Worm (Caenorhabditis elegans) whole organism, L2 larva: Measurements from ENCODE around the gene C26B9.7.

Experiments used
- C34F6.9 ChIP-seq: fragments of 150-350 bp; optimal IDR thresholded peaks from 2 replicates; lab custom pipeline; 2014; ENCODE audit warnings: missing biosample characterization, missing genetic modification characterization
- F13H6.1 ChIP-seq: sonication (generic microtip); optimal IDR thresholded peaks from 2 replicates; lab custom pipeline; 2016; ENCODE audit warnings: missing genetic modification characterization, missing compliant biosample characterization
- R02D3.7 ChIP-seq: fragments of 150-350 bp; optimal IDR thresholded peaks from 2 replicates; lab custom pipeline; 2014; ENCODE audit warnings: missing biosample characterization, missing genetic modification characterization
- Y55F3AM.14 ChIP-seq: fragments of 200-800 bp; sonication (Bioruptor generic); optimal IDR thresholded peaks from 2 replicates; lab custom pipeline; 2018; ENCODE audit warnings: mild to moderate bottlenecking, missing genetic modification characterization, missing compliant biosample characterization
- ZK546.5 ChIP-seq: sonication (generic microtip); optimal IDR thresholded peaks from 2 replicates; lab custom pipeline; 2017; ENCODE audit warnings: missing biosample characterization, missing genetic modification characterization
- alr-1 ChIP-seq: fragments of 150-350 bp; optimal IDR thresholded peaks from 2 replicates; lab custom pipeline; 2014; ENCODE audit warnings: missing biosample characterization, missing genetic modification characterization
- aly-2 ChIP-seq: fragments of 150-350 bp; optimal IDR thresholded peaks from 2 replicates; lab custom pipeline; 2014; ENCODE audit warnings: missing biosample characterization, missing genetic modification characterization
- ama-1 ChIP-seq: fragments of 150-350 bp; optimal IDR thresholded peaks from 2 replicates; lab custom pipeline; 2018; ENCODE audit warnings: inconsistent platforms
- blmp-1 ChIP-seq: sonication (generic microtip); optimal IDR thresholded peaks from 2 replicates; lab custom pipeline; 2017; ENCODE audit warnings: missing genetic modification characterization, mild to moderate bottlenecking, missing compliant biosample characterization, antibody characterized with exemption, moderate library complexity; ENCODE audit not compliant: insufficient read depth
- ceh-16 ChIP-seq: fragments of 150-350 bp; optimal IDR thresholded peaks from 2 replicates; lab custom pipeline; 2014; ENCODE audit warnings: missing biosample characterization, missing genetic modification characterization
- ceh-82 ChIP-seq: fragments of 150-350 bp; optimal IDR thresholded peaks from 2 replicates; lab custom pipeline; 2014; ENCODE audit warnings: missing biosample characterization, missing genetic modification characterization
- crh-2 ChIP-seq: sonication (generic microtip); optimal IDR thresholded peaks from 2 replicates; lab custom pipeline; 2017; ENCODE audit warnings: missing biosample characterization, missing genetic modification characterization
- dmd-4 ChIP-seq: sonication (generic microtip); optimal IDR thresholded peaks from 2 replicates; lab custom pipeline; 2017; ENCODE audit warnings: missing biosample characterization, missing genetic modification characterization
- egl-27 ChIP-seq: sonication (generic microtip); optimal IDR thresholded peaks from 3 replicates; lab custom pipeline; 2017; ENCODE audit warnings: missing biosample characterization, missing genetic modification reagents, missing genetic modification characterization
- elt-1 ChIP-seq: fragments of 150-350 bp; optimal IDR thresholded peaks from 2 replicates; lab custom pipeline; 2014; ENCODE audit warnings: missing biosample characterization, missing genetic modification characterization
- elt-3 ChIP-seq: sonication (generic microtip); optimal IDR thresholded peaks from 2 replicates; lab custom pipeline; 2017; ENCODE audit warnings: missing biosample characterization, missing genetic modification characterization
- gmeb-1 ChIP-seq: fragments of 150-350 bp; optimal IDR thresholded peaks from 2 replicates; lab custom pipeline; 2014; ENCODE audit warnings: missing biosample characterization, missing genetic modification characterization
- lin-11 ChIP-seq: fragments of 150-350 bp; sonication (generic microtip); optimal IDR thresholded peaks from 2 replicates; lab custom pipeline; 2014; ENCODE audit warnings: missing biosample characterization, missing genetic modification characterization, inconsistent platforms, mixed read lengths
- lin-39 ChIP-seq: fragments of 150-350 bp; optimal IDR thresholded peaks from 2 replicates; lab custom pipeline; 2014; ENCODE audit warnings: missing biosample characterization, missing genetic modification reagents, missing genetic modification characterization
- lsy-2 ChIP-seq, 2 experiments: fragments of 150-350 bp in 1 of 2; sonication (generic microtip) in 1 of 2; optimal IDR thresholded peaks; 2 replicates each; lab custom pipeline; 2014 to 2017; ENCODE audit warnings: missing biosample characterization in 2 of 2, missing genetic modification characterization in 2 of 2
- mab-5 ChIP-seq: fragments of 150-350 bp; optimal IDR thresholded peaks from 2 replicates; lab custom pipeline; 2014; ENCODE audit warnings: missing biosample characterization, missing genetic modification characterization
- mbf-1 ChIP-seq: sonication (generic microtip); optimal IDR thresholded peaks from 2 replicates; lab custom pipeline; 2017; ENCODE audit warnings: missing biosample characterization, missing genetic modification characterization
- mdl-1 ChIP-seq, 2 experiments: fragments of 150-350 bp in 1 of 2; sonication (generic microtip) in 1 of 2; optimal IDR thresholded peaks; 2 replicates each; lab custom pipeline; 2017; ENCODE audit warnings: missing biosample characterization in 2 of 2, missing genetic modification characterization in 2 of 2
- nhr-10 ChIP-seq: sonication (generic microtip); optimal IDR thresholded peaks from 2 replicates; lab custom pipeline; 2017; ENCODE audit warnings: missing biosample characterization, missing genetic modification characterization
- nhr-11 ChIP-seq: fragments of 150-350 bp; optimal IDR thresholded peaks from 2 replicates; lab custom pipeline; 2014; ENCODE audit warnings: missing biosample characterization, missing genetic modification characterization
- nhr-12 ChIP-seq: fragments of 150-350 bp; optimal IDR thresholded peaks from 2 replicates; lab custom pipeline; 2014; ENCODE audit warnings: missing biosample characterization, missing genetic modification characterization
- nhr-129 ChIP-seq: fragments of 150-350 bp; optimal IDR thresholded peaks from 2 replicates; lab custom pipeline; 2014; ENCODE audit warnings: missing biosample characterization, missing genetic modification characterization
- nhr-21 ChIP-seq: fragments of 150-350 bp; optimal IDR thresholded peaks from 2 replicates; lab custom pipeline; 2014; ENCODE audit warnings: missing biosample characterization, missing genetic modification characterization
- nhr-23 ChIP-seq: fragments of 150-350 bp; optimal IDR thresholded peaks from 2 replicates; lab custom pipeline; 2014; ENCODE audit warnings: missing biosample characterization, missing genetic modification reagents, missing genetic modification characterization
- nhr-237 ChIP-seq: fragments of 150-350 bp; optimal IDR thresholded peaks from 2 replicates; lab custom pipeline; 2014; ENCODE audit warnings: missing biosample characterization, missing genetic modification characterization
- nhr-25 ChIP-seq: fragments of 150-350 bp; sonication (generic microtip); optimal IDR thresholded peaks from 3 replicates; lab custom pipeline; 2014; ENCODE audit warnings: missing biosample characterization, missing genetic modification characterization
- nhr-77 ChIP-seq: fragments of 150-350 bp; optimal IDR thresholded peaks from 2 replicates; lab custom pipeline; 2014; ENCODE audit warnings: missing biosample characterization, missing genetic modification characterization
- peb-1 ChIP-seq: fragments of 150-350 bp; optimal IDR thresholded peaks from 2 replicates; lab custom pipeline; 2014; ENCODE audit warnings: missing biosample characterization, missing genetic modification characterization
- sem-4 ChIP-seq: fragments of 150-350 bp; optimal IDR thresholded peaks from 2 replicates; lab custom pipeline; 2014; ENCODE audit warnings: missing biosample characterization, missing genetic modification reagents, missing genetic modification characterization
- skn-1 ChIP-seq: sonication (generic microtip); optimal IDR thresholded peaks from 2 replicates; lab custom pipeline; 2017; ENCODE audit warnings: missing biosample characterization, missing genetic modification characterization
- sma-3 ChIP-seq: sonication (generic microtip); optimal IDR thresholded peaks from 2 replicates; lab custom pipeline; 2016; ENCODE audit warnings: missing genetic modification reagents, missing genetic modification characterization, missing compliant biosample characterization
- sma-9 ChIP-seq, 2 experiments: fragments of 150-350 bp in 1 of 2; sonication (generic microtip) in 1 of 2; optimal IDR thresholded peaks; 2 replicates each; lab custom pipeline; 2014 to 2016; ENCODE audit warnings: missing genetic modification characterization in 2 of 2, mild to moderate bottlenecking in 1 of 2, missing biosample characterization in 1 of 2, missing compliant biosample characterization in 1 of 2, missing genetic modification reagents in 1 of 2, moderate library complexity in 1 of 2
- snpc-4 ChIP-seq: fragments of 150-350 bp; optimal IDR thresholded peaks from 2 replicates; lab custom pipeline; 2014; ENCODE audit warnings: missing biosample characterization, missing genetic modification characterization
- unc-39 ChIP-seq: fragments of 150-350 bp; optimal IDR thresholded peaks from 2 replicates; lab custom pipeline; 2014; ENCODE audit warnings: missing biosample characterization, missing genetic modification characterization
- unc-55 ChIP-seq: fragments of 150-350 bp; sonication (generic microtip); optimal IDR thresholded peaks from 3 replicates; lab custom pipeline; 2014; ENCODE audit warnings: missing biosample characterization, missing genetic modification reagents, missing genetic modification characterization
- unc-62 ChIP-seq: fragments of 150-350 bp; optimal IDR thresholded peaks from 2 replicates; lab custom pipeline; 2014; ENCODE audit warnings: missing biosample characterization, missing genetic modification reagents, missing genetic modification characterization
- zag-1 ChIP-seq: fragments of 150-350 bp; optimal IDR thresholded peaks from 2 replicates; lab custom pipeline; 2014; ENCODE audit warnings: missing biosample characterization, missing genetic modification characterization
- ztf-1 ChIP-seq: fragments of 200-800 bp; sonication (Bioruptor generic); conservative IDR thresholded peaks from 2 replicates; pipeline ENCODE4 v1.3.6; 2022; ENCODE audit warnings: missing genetic modification characterization, missing compliant biosample characterization
- ztf-11 ChIP-seq: sonication (generic microtip); optimal IDR thresholded peaks from 2 replicates; lab custom pipeline; 2017; ENCODE audit warnings: missing biosample characterization, missing genetic modification characterization
- ztf-4 ChIP-seq: fragments of 150-350 bp; optimal IDR thresholded peaks from 2 replicates; lab custom pipeline; 2014; ENCODE audit warnings: missing biosample characterization, missing genetic modification characterization

The C26B9.7 gene

ce11 chrX:5309622-5310021, 32.5 kb upstream of the C26B9.7 start:
- TF ChIP-seq skn-1 (tag; lab: Kevin White, UChicago) (no peak), F13H6.1 (tag; lab: Kevin White, UChicago) (no peak), unc-39 (tag; lab: Kevin White, UChicago) (no peak), nhr-25 (tag; lab: Kevin White, UChicago) (no peak), sma-9 (GFP tag; optimal IDR thresholded peaks at IDR 0.05; lab: Kevin White, UChicago) (no peak), sma-9 (tag; optimal IDR thresholded peaks at IDR 0.05; lab: Kevin White, UChicago) (no peak), aly-2 (tag; lab: Kevin White, UChicago) (no peak), gmeb-1 (tag; lab: Kevin White, UChicago) (no peak), snpc-4 (tag; lab: Kevin White, UChicago) (no peak), nhr-129 (tag; lab: Kevin White, UChicago) (no peak), nhr-23 (tag; lab: Kevin White, UChicago) (no peak), nhr-12 (tag; lab: Kevin White, UChicago) (no peak), crh-2 (tag; lab: Kevin White, UChicago) (no peak), nhr-77 (tag; lab: Kevin White, UChicago) (no peak)

DNA sequence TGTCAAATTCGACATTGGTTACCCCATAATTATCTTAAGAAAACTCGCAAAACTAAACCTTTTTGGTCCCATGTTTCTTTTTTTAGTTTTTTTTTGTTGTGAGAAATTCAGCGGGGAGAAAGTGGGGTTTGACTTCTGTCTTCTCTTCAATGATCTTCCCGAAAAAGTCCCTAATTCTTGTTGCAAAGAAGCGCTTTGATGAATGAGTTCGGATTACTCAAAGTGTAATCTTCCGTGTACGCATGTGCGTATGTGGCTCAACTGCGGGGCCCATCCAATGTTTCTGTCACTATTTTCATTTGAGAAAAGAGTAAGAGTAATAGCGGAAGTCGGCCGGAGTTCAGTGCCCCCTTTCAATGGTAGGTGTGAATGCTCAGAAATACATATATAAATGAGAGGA, 30.9 kb upstream of the C26B9.7 start:
- TF ChIP-seq nhr-23 (tag; lab: Kevin White, UChicago) (no peak), nhr-21 (no peak), dmd-4 (tag; lab: Kevin White, UChicago) (no peak), mab-5 (peak; percentile 72), lin-39 (tag; lab: Kevin White, UChicago) (no peak), lin-11 (tag; lab: Kevin White, UChicago) (no peak), mdl-1 (tag; optimal IDR thresholded peaks at IDR 0.05; lab: Kevin White, UChicago) (peak in 1 of 2 experiments; percentile 22), elt-3 (tag; lab: Kevin White, UChicago) (no peak), C34F6.9 (tag; lab: Kevin White, UChicago) (no peak), elt-1 (tag; lab: Kevin White, UChicago) (no peak), skn-1 (tag; lab: Kevin White, UChicago) (no peak), unc-55 (GFP tag; lab: Kevin White, UChicago) (peak; percentile 53)

- TF ChIP-seq nhr-11 (tag; lab: Kevin White, UChicago) (no peak), mdl-1 (tag; optimal IDR thresholded peaks at IDR 0.05; lab: Kevin White, UChicago) (no peak), ztf-4 (tag; lab: Kevin White, UChicago) (no peak), nhr-12 (tag; lab: Kevin White, UChicago) (no peak), unc-62 (GFP tag; lab: Kevin White, UChicago) (no peak), ceh-82 (no peak), sma-9 (GFP tag; optimal IDR thresholded peaks at IDR 0.05; lab: Kevin White, UChicago) (peak; percentile 70), sma-9 (tag; optimal IDR thresholded peaks at IDR 0.05; lab: Kevin White, UChicago) (no peak), nhr-77 (tag; lab: Kevin White, UChicago) (no peak), egl-27 (peak; percentile 47), dmd-4 (tag; lab: Kevin White, UChicago) (no peak), nhr-237 (tag; lab: Kevin White, UChicago) (no peak), lin-11 (tag; lab: Kevin White, UChicago) (no peak), R02D3.7 (no peak), mbf-1 (tag; lab: Kevin White, UChicago) (no peak), sma-3 (GFP tag; lab: Kevin White, UChicago) (no peak), nhr-21 (peak; percentile 35), elt-3 (tag; lab: Kevin White, UChicago) (no peak), blmp-1 (tag; lab: Kevin White, UChicago) (no peak), alr-1 (no peak), sem-4 (tag; lab: Kevin White, UChicago) (peak; percentile 25), F13H6.1 (tag; lab: Kevin White, UChicago) (peak; percentile 31), ztf-11 (no peak), lsy-2 (tag; optimal IDR thresholded peaks at IDR 0.05; lab: Kevin White, UChicago) (peak in 1 of 2 experiments; percentile 27), ztf-1 (no peak), peb-1 (tag; lab: Kevin White, UChicago) (no peak), C34F6.9 (tag; lab: Kevin White, UChicago) (no peak), Y55F3AM.14 (GFP tag; lab: Kevin White, UChicago) (peak; percentile 10), nhr-23 (tag; lab: Kevin White, UChicago) (no peak), nhr-129 (tag; lab: Kevin White, UChicago) (peak; percentile 83), skn-1 (tag; lab: Kevin White, UChicago) (no peak), gmeb-1 (tag; lab: Kevin White, UChicago) (peak; percentile 58), ceh-16 (tag; lab: Kevin White, UChicago) (no peak), aly-2 (tag; lab: Kevin White, UChicago) (no peak), ama-1 (lab: Kevin White, UChicago) (no peak), elt-1 (tag; lab: Kevin White, UChicago) (no peak), unc-39 (tag; lab: Kevin White, UChicago) (no peak), unc-55 (GFP tag; lab: Kevin White, UChicago) (no peak), nhr-10 (tag; lab: Kevin White, UChicago) (no peak), crh-2 (tag; lab: Kevin White, UChicago) (peak; percentile 45), zag-1 (tag; lab: Kevin White, UChicago) (no peak), ZK546.5 (no peak), lin-39 (tag; lab: Kevin White, UChicago) (no peak)
These were observed 22.8 kb upstream of the C26B9.7 start for ce11 chrX:5319214-5319838.
